Worm (Caenorhabditis elegans) whole organism, L2 larva: ENCODE data around the gene K09H11.9.

ENCODE experiments used
- Y55F3AM.14 ChIP-seq: fragments of 200-800 bp; sonication (Bioruptor generic); optimal IDR thresholded peaks from 2 replicates; lab custom pipeline; 2018; ENCODE audit warnings: mild to moderate bottlenecking, missing genetic modification characterization, missing compliant biosample characterization
- crh-2 ChIP-seq: sonication (generic microtip); optimal IDR thresholded peaks from 2 replicates; lab custom pipeline; 2017; ENCODE audit warnings: missing biosample characterization, missing genetic modification characterization
- fos-1 ChIP-seq: fragments of 150-350 bp; optimal IDR thresholded peaks from 2 replicates; lab custom pipeline; 2014; ENCODE audit warnings: missing biosample characterization, missing genetic modification characterization
- gmeb-1 ChIP-seq: fragments of 150-350 bp; optimal IDR thresholded peaks from 2 replicates; lab custom pipeline; 2014; ENCODE audit warnings: missing biosample characterization, missing genetic modification characterization
- nhr-21 ChIP-seq: fragments of 150-350 bp; optimal IDR thresholded peaks from 2 replicates; lab custom pipeline; 2014; ENCODE audit warnings: missing biosample characterization, missing genetic modification characterization
- sem-4 ChIP-seq: fragments of 150-350 bp; optimal IDR thresholded peaks from 2 replicates; lab custom pipeline; 2014; ENCODE audit warnings: missing biosample characterization, missing genetic modification reagents, missing genetic modification characterization
- sma-3 ChIP-seq: sonication (generic microtip); optimal IDR thresholded peaks from 2 replicates; lab custom pipeline; 2016; ENCODE audit warnings: missing genetic modification reagents, missing genetic modification characterization, missing compliant biosample characterization
- sma-9 ChIP-seq, 2 experiments: fragments of 150-350 bp in 1 of 2; sonication (generic microtip) in 1 of 2; optimal IDR thresholded peaks; 2 replicates each; lab custom pipeline; 2014 to 2016; ENCODE audit warnings: missing genetic modification characterization in 2 of 2, mild to moderate bottlenecking in 1 of 2, missing biosample characterization in 1 of 2, missing compliant biosample characterization in 1 of 2, missing genetic modification reagents in 1 of 2, moderate library complexity in 1 of 2
- snpc-4 ChIP-seq: fragments of 150-350 bp; optimal IDR thresholded peaks from 2 replicates; lab custom pipeline; 2014; ENCODE audit warnings: missing biosample characterization, missing genetic modification characterization
- unc-55 ChIP-seq: fragments of 150-350 bp; sonication (generic microtip); optimal IDR thresholded peaks from 3 replicates; lab custom pipeline; 2014; ENCODE audit warnings: missing biosample characterization, missing genetic modification reagents, missing genetic modification characterization

K09H11.9 gene

ce11 chrV:5667337-5667736 is 49.1 kb downstream of the K09H11.9 start:
- TF ChIP-seq sma-9 (GFP tag; optimal IDR thresholded peaks at IDR 0.05; lab: Kevin White, UChicago), result peak; percentile 69
- no peak for TF ChIP-seq sma-9 (tag; optimal IDR thresholded peaks at IDR 0.05; lab: Kevin White, UChicago)
- no peak for TF ChIP-seq snpc-4 (tag; lab: Kevin White, UChicago)
- TF ChIP-seq unc-55 (GFP tag; lab: Kevin White, UChicago), result no peak
- peak; percentile 55 for TF ChIP-seq crh-2 (tag; lab: Kevin White, UChicago)
- peak; percentile 3 for TF ChIP-seq gmeb-1 (tag; lab: Kevin White, UChicago)
- TF ChIP-seq sma-3 (GFP tag; lab: Kevin White, UChicago), result peak; percentile 65
- peak; percentile 34 for TF ChIP-seq Y55F3AM.14 (GFP tag; lab: Kevin White, UChicago)
- peak; percentile 66 for TF ChIP-seq nhr-21
- TF ChIP-seq, all 48 proteins: peak for 6

- TF ChIP-seq fos-1 (tag; lab: Kevin White, UChicago) (peak; percentile 1), sem-4 (tag; lab: Kevin White, UChicago) (no peak)
Observed at ce11 chrV:5666036-5666729, 50.2 kb downstream of the K09H11.9 start, which contains the start of gene C14C11.7. C14C11.7 (minus strand) TSS chrV:5666086.
